Worm (Caenorhabditis elegans): ENCODE results near the gene C44B11.4.

DNA sequence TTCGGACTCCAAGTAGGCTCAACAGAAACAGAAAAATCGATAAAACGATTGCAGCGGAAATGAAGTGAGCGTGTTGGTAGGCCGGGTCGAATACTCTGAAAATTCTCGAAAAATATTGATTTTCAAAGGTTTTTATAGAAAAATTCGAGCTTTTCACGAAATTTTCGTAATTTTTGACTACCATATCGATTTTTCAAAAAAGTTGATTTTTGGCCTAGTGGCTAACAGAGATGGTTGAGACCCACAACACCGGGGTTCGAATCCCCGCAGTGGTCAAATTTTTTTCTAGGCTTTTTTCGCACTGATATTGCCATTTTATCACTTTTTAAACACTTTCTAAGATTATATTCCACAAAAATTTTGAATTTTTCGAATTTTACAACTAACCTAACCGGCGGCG is 34.8 kb downstream of the C44B11.4 start:
- TF ChIP-seq ces-1 (GFP tag; optimal IDR thresholded peaks at IDR 0.05) (no peak), zfp-3 (GFP tag; conservative IDR thresholded peaks at IDR 0.05) (no peak), lsy-2 (tag; optimal IDR thresholded peaks at IDR 0.05) (no peak), jun-1 (tag; optimal IDR thresholded peaks at IDR 0.05) (no peak), snpc-4 (tag; optimal IDR thresholded peaks at IDR 0.05) (no peak), skn-1 (tag; optimal IDR thresholded peaks at IDR 0.05) (no peak), ceh-82 (tag; optimal IDR thresholded peaks at IDR 0.05) (no peak), sdz-12 (GFP tag; optimal IDR thresholded peaks at IDR 0.05) (no peak), ceh-28 (tag; optimal IDR thresholded peaks at IDR 0.05) (no peak), zip-11 (GFP tag; IDR thresholded peaks at IDR 0.05) (no peak), zag-1 (tag; optimal IDR thresholded peaks at IDR 0.05) (no peak)

Measured in whole organism, L4 larva.